Fruit fly (Drosophila melanogaster): Measurements from ENCODE around the gene CG13894.

dm6 chr3L:658279-658678 is 40.7 kb downstream of the CG13894 start:
- TF ChIP-seq CG8478 (optimal IDR thresholded peaks at IDR 0.05) (no peak), CTCF (optimal IDR thresholded peaks at IDR 0.05) (no peak)
